Fruit fly (Drosophila melanogaster) whole organism, prepupa: ENCODE data around the gene Obp99b.
A peak's percentile ranks its signal among the peaks of the same experiment; 100 is the strongest.

Experiments
- Blimp-1 ChIP-seq: fragments of 200-800 bp; sonication (Bioruptor generic); optimal IDR thresholded peaks from 3 replicates; lab custom pipeline; 2017; ENCODE audit warnings: missing biosample characterization, missing genetic modification characterization, mild to moderate bottlenecking, moderate library complexity, missing genetic modification reagents
- CG10631 ChIP-seq: fragments of 200-800 bp; sonication (Bioruptor generic); optimal IDR thresholded peaks from 2 replicates; lab custom pipeline; 2016; ENCODE audit warnings: missing biosample characterization, missing genetic modification characterization
- CG10669 ChIP-seq: fragments of 200-800 bp; sonication (Bioruptor generic); optimal IDR thresholded peaks from 3 replicates; lab custom pipeline; 2018; ENCODE audit warnings: missing biosample characterization, mild to moderate bottlenecking, missing genetic modification characterization, moderate library complexity
- CG11294 ChIP-seq: fragments of 200-800 bp; sonication (Bioruptor generic); IDR thresholded peaks from 2 replicates; pipeline ENCODE4 v1.3.6; 2022; ENCODE audit warnings: missing biosample characterization, missing genetic modification characterization
- CG11902 ChIP-seq: fragments of 200-800 bp; sonication (Bioruptor generic); optimal IDR thresholded peaks from 3 replicates; lab custom pipeline; 2016; ENCODE audit warnings: missing biosample characterization, missing genetic modification characterization
- CG15336 ChIP-seq: fragments of 200-800 bp; sonication (Bioruptor generic); IDR thresholded peaks from 2 replicates; pipeline ENCODE4 v1.3.6; 2022; ENCODE audit warnings: missing biosample characterization, missing genetic modification characterization
- CG1621 ChIP-seq: fragments of 200-800 bp; sonication (Bioruptor generic); optimal IDR thresholded peaks from 3 replicates; lab custom pipeline; 2018; ENCODE audit warnings: missing biosample characterization, mild to moderate bottlenecking, missing genetic modification characterization
- CG16779 ChIP-seq: fragments of 200-800 bp; sonication (Bioruptor generic); optimal IDR thresholded peaks from 3 replicates; lab custom pipeline; 2017; ENCODE audit warnings: missing biosample characterization, mild to moderate bottlenecking, missing genetic modification characterization
- CG31627 ChIP-seq: fragments of 200-800 bp; sonication (Bioruptor generic); optimal IDR thresholded peaks from 3 replicates; lab custom pipeline; 2016; ENCODE audit warnings: missing biosample characterization, missing genetic modification characterization
- CG3919 ChIP-seq: fragments of 200-800 bp; sonication (Bioruptor generic); optimal IDR thresholded peaks from 3 replicates; lab custom pipeline; 2016; ENCODE audit warnings: missing biosample characterization, missing genetic modification characterization
- CG4318 ChIP-seq: fragments of 200-800 bp; sonication (Bioruptor generic); optimal IDR thresholded peaks from 3 replicates; lab custom pipeline; 2017; ENCODE audit warnings: missing biosample characterization, mild to moderate bottlenecking, missing genetic modification characterization
- CG6163 ChIP-seq: fragments of 200-800 bp; sonication (Bioruptor generic); IDR thresholded peaks from 3 replicates; pipeline ENCODE4 v1.3.6; 2022; ENCODE audit warnings: missing biosample characterization, missing genetic modification characterization
- CG6276 ChIP-seq: fragments of 200-800 bp; sonication (Bioruptor generic); optimal IDR thresholded peaks from 2 replicates; lab custom pipeline; 2017; ENCODE audit warnings: missing biosample characterization, mild to moderate bottlenecking, missing genetic modification characterization
- CG6792 ChIP-seq: fragments of 200-800 bp; sonication (Bioruptor generic); optimal IDR thresholded peaks from 3 replicates; lab custom pipeline; 2016; ENCODE audit warnings: missing biosample characterization, missing genetic modification characterization
- CG6808 ChIP-seq: fragments of 200-800 bp; sonication (Bioruptor generic); optimal IDR thresholded peaks from 3 replicates; lab custom pipeline; 2017; ENCODE audit warnings: missing biosample characterization, missing genetic modification characterization, mild to moderate bottlenecking, moderate library complexity, missing genetic modification reagents
- CG6854 ChIP-seq: fragments of 200-800 bp; sonication (Bioruptor generic); optimal IDR thresholded peaks from 2 replicates; lab custom pipeline; 2017; ENCODE audit warnings: missing biosample characterization, mild to moderate bottlenecking, missing genetic modification characterization
- CG8119 ChIP-seq: fragments of 200-800 bp; sonication (Bioruptor generic); IDR thresholded peaks from 3 replicates; pipeline ENCODE4 v1.3.6; 2022; ENCODE audit warnings: missing biosample characterization, missing genetic modification characterization
- CG8319 ChIP-seq: fragments of 200-800 bp; sonication (Bioruptor generic); optimal IDR thresholded peaks from 3 replicates; lab custom pipeline; 2016; ENCODE audit warnings: missing biosample characterization, missing genetic modification characterization
- CG8632 ChIP-seq: fragments of 200-800 bp; sonication (Bioruptor generic); optimal IDR thresholded peaks from 3 replicates; lab custom pipeline; 2016; ENCODE audit warnings: missing biosample characterization, missing genetic modification characterization
- Eip75B ChIP-seq: fragments of 200-800 bp; sonication (Bioruptor generic); optimal IDR thresholded peaks from 3 replicates; lab custom pipeline; 2016; ENCODE audit warnings: missing biosample characterization, missing genetic modification characterization
- Eip78C ChIP-seq: fragments of 200-800 bp; sonication (Bioruptor generic); peaks from one replicate; lab custom pipeline; 2016; ENCODE audit warnings: missing biosample characterization, missing genetic modification characterization
- Ets21C ChIP-seq: fragments of 200-800 bp; sonication (Bioruptor generic); optimal IDR thresholded peaks from 3 replicates; lab custom pipeline; 2016; ENCODE audit warnings: missing biosample characterization, missing genetic modification characterization
- Ets96B ChIP-seq: fragments of 200-800 bp; optimal IDR thresholded peaks from 2 replicates; lab custom pipeline; 2019; ENCODE audit warnings: missing biosample characterization, mild to moderate bottlenecking, missing genetic modification characterization, moderate library complexity
- Hr38 ChIP-seq: sonication (Bioruptor generic); optimal IDR thresholded peaks from 2 replicates; lab custom pipeline; 2016; ENCODE audit warnings: missing biosample characterization, missing genetic modification characterization
- Hr39 ChIP-seq: fragments of 200-800 bp; sonication (Bioruptor generic); optimal IDR thresholded peaks from 2 replicates; lab custom pipeline; 2016; ENCODE audit warnings: missing biosample characterization, missing genetic modification characterization
- Hr4 ChIP-seq: fragments of 200-800 bp; sonication (Bioruptor generic); optimal IDR thresholded peaks from 3 replicates; lab custom pipeline; 2016; ENCODE audit warnings: missing biosample characterization, missing genetic modification characterization
- Met ChIP-seq: fragments of 200-800 bp; sonication (Bioruptor generic); optimal IDR thresholded peaks from 3 replicates; lab custom pipeline; 2016; ENCODE audit warnings: missing biosample characterization, missing genetic modification characterization
- OdsH ChIP-seq: fragments of 200-800 bp; sonication (Bioruptor generic); optimal IDR thresholded peaks from 3 replicates; lab custom pipeline; 2016; ENCODE audit warnings: missing biosample characterization, missing genetic modification characterization
- Smox ChIP-seq: fragments of 200-800 bp; sonication (Bioruptor generic); optimal IDR thresholded peaks from 3 replicates; lab custom pipeline; 2016; ENCODE audit warnings: missing biosample characterization, missing genetic modification characterization
- Sox102F ChIP-seq: fragments of 200-800 bp; sonication (Bioruptor generic); optimal IDR thresholded peaks from 2 replicates; lab custom pipeline; 2016; ENCODE audit warnings: missing biosample characterization, mild to moderate bottlenecking, missing genetic modification characterization
- Sox14 ChIP-seq: fragments of 200-800 bp; sonication (Bioruptor generic); optimal IDR thresholded peaks from 3 replicates; lab custom pipeline; 2016; ENCODE audit warnings: missing biosample characterization, missing genetic modification characterization
- achi ChIP-seq: fragments of 200-800 bp; sonication (Bioruptor generic); optimal IDR thresholded peaks from 3 replicates; lab custom pipeline; 2016; ENCODE audit warnings: missing biosample characterization, missing genetic modification characterization
- acj6 ChIP-seq: fragments of 200-800 bp; sonication (Bioruptor generic); optimal IDR thresholded peaks from 3 replicates; lab custom pipeline; 2016; ENCODE audit warnings: missing biosample characterization, missing genetic modification characterization
- cyc ChIP-seq: fragments of 200-800 bp; sonication (Bioruptor generic); optimal IDR thresholded peaks from 3 replicates; lab custom pipeline; 2016; ENCODE audit warnings: missing biosample characterization, missing genetic modification characterization
- dsx ChIP-seq: fragments of 200-800 bp; optimal IDR thresholded peaks from 3 replicates; lab custom pipeline; 2019; ENCODE audit warnings: missing biosample characterization, mild to moderate bottlenecking, missing genetic modification characterization, moderate library complexity; ENCODE audit not compliant: poor library complexity, severe bottlenecking
- eg ChIP-seq: fragments of 200-800 bp; sonication (Bioruptor generic); IDR thresholded peaks from 3 replicates; pipeline ENCODE4 v1.3.6; 2022; ENCODE audit warnings: missing biosample characterization, missing genetic modification characterization
- esn ChIP-seq: fragments of 200-800 bp; sonication (Bioruptor generic); optimal IDR thresholded peaks from 2 replicates; lab custom pipeline; 2016; ENCODE audit warnings: missing biosample characterization, mild to moderate bottlenecking, missing genetic modification characterization, moderate library complexity
- fd59A ChIP-seq: fragments of 200-800 bp; sonication (Bioruptor generic); optimal IDR thresholded peaks from 2 replicates; lab custom pipeline; 2017; ENCODE audit warnings: missing biosample characterization, mild to moderate bottlenecking, missing genetic modification characterization, missing genetic modification reagents
- fd85E ChIP-seq: fragments of 200-800 bp; sonication (Bioruptor generic); optimal IDR thresholded peaks from 3 replicates; lab custom pipeline; 2016; ENCODE audit warnings: missing biosample characterization, missing genetic modification characterization
- fkh ChIP-seq: fragments of 200-800 bp; sonication (Bioruptor generic); optimal IDR thresholded peaks from 3 replicates; lab custom pipeline; 2017; ENCODE audit warnings: missing biosample characterization, mild to moderate bottlenecking, missing genetic modification characterization, moderate library complexity
- lz ChIP-seq: fragments of 200-800 bp; sonication (Bioruptor generic); optimal IDR thresholded peaks from 3 replicates; lab custom pipeline; 2016; ENCODE audit warnings: missing biosample characterization, missing genetic modification characterization
- pdm3 ChIP-seq: fragments of 200-800 bp; sonication (Bioruptor generic); optimal IDR thresholded peaks from 3 replicates; lab custom pipeline; 2016; ENCODE audit warnings: missing biosample characterization, missing genetic modification characterization
- salr ChIP-seq, 2 experiments: fragments of 200-800 bp; sonication (Bioruptor generic); optimal IDR thresholded peaks; 3 replicates each; lab custom pipeline; 2016 to 2018; ENCODE audit warnings: missing biosample characterization in 2 of 2, missing genetic modification characterization in 2 of 2, mild to moderate bottlenecking in 1 of 2
- svp ChIP-seq: fragments of 200-800 bp; sonication (Bioruptor generic); peaks from one replicate; lab custom pipeline; 2016; ENCODE audit warnings: missing biosample characterization, missing genetic modification characterization
- topi ChIP-seq: fragments of 200-800 bp; sonication (Bioruptor generic); optimal IDR thresholded peaks from 3 replicates; lab custom pipeline; 2016; ENCODE audit warnings: missing biosample characterization, missing genetic modification characterization
- vri ChIP-seq: fragments of 200-800 bp; sonication (Bioruptor generic); optimal IDR thresholded peaks from 3 replicates; lab custom pipeline; 2016; ENCODE audit warnings: missing biosample characterization, mild to moderate bottlenecking, missing genetic modification characterization

The Obp99b gene

dm6 chr3R:29760042-29760441 lies 43.3 kb upstream of the Obp99b start (continued):
- TF ChIP-seq eg (GFP tag; lab: Robert Waterston, UW) (no peak), Hr4 (no peak), CG3919 (GFP tag; lab: Kevin White, UChicago) (peak; percentile 17), Ets21C (GFP tag; lab: Kevin White, UChicago) (no peak), Blimp-1 (GFP tag; lab: Kevin White, UChicago) (no peak), CG4318 (no peak), Ets96B (tag; lab: Kevin White, UChicago) (no peak), cyc (GFP tag; lab: Kevin White, UChicago) (no peak), Met (GFP tag; lab: Kevin White, UChicago) (no peak)

dm6 chr3R:29758734-29759131 lies 42.0 kb upstream of the Obp99b start:
- TF ChIP-seq CG6854 (GFP tag; lab: Kevin White, UChicago) (no peak), Eip75B (GFP tag; lab: Kevin White, UChicago) (no peak)

- TF ChIP-seq CG15336 (peak; percentile 88), achi (GFP tag; lab: Kevin White, UChicago) (peak; percentile 63), CG6276 (GFP tag; lab: Kevin White, UChicago) (peak; percentile 71), CG6163 (GFP tag; lab: Robert Waterston, UW) (peak; percentile 85), Blimp-1 (GFP tag; lab: Kevin White, UChicago) (no peak), lz (GFP tag; lab: Kevin White, UChicago) (peak; percentile 39), Smox (GFP tag; lab: Kevin White, UChicago) (peak; percentile 33), CG6792 (GFP tag; lab: Kevin White, UChicago) (peak; percentile 53), dsx (peak; percentile 77), CG11294 (peak; percentile 57; the same call in 1 of the 2 replicates), Hr38 (no peak), CG6854 (GFP tag; lab: Kevin White, UChicago) (no peak), CG10669 (peak; percentile 41), vri (GFP tag; lab: Kevin White, UChicago) (no peak), Eip75B (GFP tag; lab: Kevin White, UChicago) (peak; percentile 50), Sox14 (peak; percentile 27), Hr39 (peak; percentile 43), Ets96B (tag; lab: Kevin White, UChicago) (peak; percentile 46), CG16779 (tag; lab: Kevin White, UChicago) (no peak), fd59A (no peak), CG8632 (GFP tag; lab: Kevin White, UChicago) (peak; percentile 60), topi (GFP tag; lab: Kevin White, UChicago) (peak; percentile 44), CG8119 (GFP tag; lab: Robert Waterston, UW) (peak; percentile 83), CG10631 (GFP tag; lab: Kevin White, UChicago) (peak; percentile 40), salr (GFP tag; optimal IDR thresholded peaks at IDR 0.05; lab: Kevin White, UChicago) (peak in 1 of 2 experiments; percentile 11), eg (GFP tag; lab: Robert Waterston, UW) (peak; percentile 84), CG8319 (peak; percentile 45), fkh (GFP tag; lab: Kevin White, UChicago) (no peak), fd85E (peak; percentile 13), Eip78C (GFP tag; lab: Kevin White, UChicago) (peak; percentile 80), pdm3 (GFP tag; lab: Kevin White, UChicago) (peak; percentile 71), svp (GFP tag; lab: Kevin White, UChicago) (peak; percentile 63), CG11902 (GFP tag; lab: Kevin White, UChicago) (peak; percentile 34), CG6808 (peak; percentile 16), CG31627 (peak; percentile 43), CG4318 (peak; percentile 57), Ets21C (GFP tag; lab: Kevin White, UChicago) (no peak), acj6 (GFP tag; lab: Kevin White, UChicago) (peak; percentile 59), OdsH (GFP tag; lab: Kevin White, UChicago) (peak; percentile 67), Met (GFP tag; lab: Kevin White, UChicago) (peak; percentile 59), CG1621 (tag; lab: Kevin White, UChicago) (peak; percentile 1), Sox102F (GFP tag; lab: Kevin White, UChicago) (peak; percentile 36), CG3919 (GFP tag; lab: Kevin White, UChicago) (peak; percentile 68), esn (GFP tag; lab: Kevin White, UChicago) (peak; percentile 57)
Measured at dm6 chr3R:29758129-29758733, 41.5 kb upstream of the Obp99b start.
